Worm (Caenorhabditis elegans) whole organism, late embryonic: ENCODE data around the gene srlf-37.

Source experiments
- ceh-2 ChIP-seq: sonication (generic microtip); optimal IDR thresholded peaks from 2 replicates; lab custom pipeline; 2016; ENCODE audit warnings: missing genotype, missing genetic modification characterization, missing compliant biosample characterization
- eyg-1 ChIP-seq: sonication (generic microtip); optimal IDR thresholded peaks from 2 replicates; lab custom pipeline; 2016; ENCODE audit warnings: missing genotype, missing genetic modification characterization, missing compliant biosample characterization
- hlh-6 ChIP-seq: sonication (generic microtip); optimal IDR thresholded peaks from 2 replicates; lab custom pipeline; 2016; ENCODE audit warnings: missing genotype, missing genetic modification characterization, missing compliant biosample characterization
- nhr-11 ChIP-seq: fragments of 150-350 bp; optimal IDR thresholded peaks from 2 replicates; lab custom pipeline; 2014; ENCODE audit warnings: missing biosample characterization, missing genetic modification characterization
- nhr-232 ChIP-seq: sonication (generic microtip); optimal IDR thresholded peaks from 2 replicates; lab custom pipeline; 2016; ENCODE audit warnings: missing genetic modification characterization, missing compliant biosample characterization
- pha-4 ChIP-seq: fragments of 150-350 bp; optimal IDR thresholded peaks from 2 replicates; lab custom pipeline; 2018; ENCODE audit warnings: missing biosample characterization, missing genetic modification reagents, missing genetic modification characterization
- ref-2 ChIP-seq: sonication (generic microtip); optimal IDR thresholded peaks from 2 replicates; lab custom pipeline; 2016; ENCODE audit warnings: missing genetic modification characterization, missing compliant biosample characterization
- rnt-1 ChIP-seq: sonication (generic microtip); optimal IDR thresholded peaks from 2 replicates; lab custom pipeline; 2016; ENCODE audit warnings: missing genetic modification characterization, missing compliant biosample characterization
- sox-2 ChIP-seq: fragments of 200-800 bp; sonication (Bioruptor generic); IDR thresholded peaks from 2 replicates; pipeline ENCODE4 v1.3.6; 2022; ENCODE audit warnings: missing genetic modification reagents, missing genetic modification characterization, missing compliant biosample characterization
- sox-4 ChIP-seq: sonication (generic microtip); optimal IDR thresholded peaks from 2 replicates; lab custom pipeline; 2017; ENCODE audit warnings: mild to moderate bottlenecking, missing genetic modification characterization, inconsistent platforms, missing compliant biosample characterization
- tbx-7 ChIP-seq: sonication (generic microtip); optimal IDR thresholded peaks from 2 replicates; lab custom pipeline; 2016; ENCODE audit warnings: missing genotype, missing genetic modification characterization, missing compliant biosample characterization
- ttx-3 ChIP-seq: sonication (generic microtip); optimal IDR thresholded peaks from 2 replicates; lab custom pipeline; 2016; ENCODE audit warnings: missing genetic modification reagents, missing genetic modification characterization, missing compliant biosample characterization
- ztf-16 ChIP-seq: sonication (generic microtip); optimal IDR thresholded peaks from 2 replicates; lab custom pipeline; 2017; ENCODE audit warnings: missing genetic modification characterization, missing compliant biosample characterization

- TF ChIP-seq hlh-6 (tag; lab: Kevin White, UChicago) (no peak), nhr-11 (tag; lab: Kevin White, UChicago) (no peak), eyg-1 (tag; lab: Kevin White, UChicago) (no peak), sox-4 (tag; lab: Kevin White, UChicago) (no peak), ref-2 (tag; lab: Kevin White, UChicago) (no peak), tbx-7 (tag; lab: Kevin White, UChicago) (no peak), ttx-3 (no peak), pha-4 (no peak), nhr-232 (tag; lab: Kevin White, UChicago) (no peak), ztf-16 (tag; lab: Kevin White, UChicago) (no peak), ceh-2 (tag; lab: Kevin White, UChicago) (no peak), rnt-1 (tag; lab: Kevin White, UChicago) (no peak), sox-2 (GFP tag; lab: Robert Waterston, UW) (no peak)
Measured at ce11 chrV:581616-582015, 22.4 kb downstream of the srlf-37 start, which contains the start of gene nstp-7.
